Comparison of ENCODE assay signal across 3 fruit fly cellular contexts in the genomic region with DNA sequence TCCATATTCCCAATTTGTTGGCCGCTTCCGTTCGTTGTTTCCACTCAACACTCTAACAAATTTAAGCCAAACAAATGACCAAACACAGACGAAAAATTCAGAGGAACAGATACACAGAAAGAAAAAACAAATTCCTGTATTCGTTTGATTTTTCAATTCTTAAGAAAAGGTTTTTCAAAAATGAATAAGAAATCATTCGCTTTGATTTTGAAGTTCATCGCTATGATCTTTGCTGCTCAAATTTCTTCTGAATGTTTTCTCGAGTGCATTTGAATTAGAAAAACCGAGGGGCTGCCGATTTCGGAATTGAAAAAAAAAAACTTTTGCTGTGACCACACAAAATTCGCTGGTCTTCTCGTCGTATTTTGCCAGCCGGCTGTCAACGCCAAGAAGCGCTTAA.
TF ChIP-seq lines count a peak whose summit lies in the region.

No protein-coding gene starts in this region.

- no peak for TF ChIP-seq CTCF in whole organism, embryonic (GFP tag; optimal IDR thresholded peaks at IDR 0.05; lab: Kevin White, UChicago)

TF ChIP-seq in whole organism, embryonic, 481 proteins besides CTCF, POLR2A, EP300 and RAD21 (continues in another document):
- TF ChIP-seq gcm2 (GFP tag; optimal IDR thresholded peaks at IDR 0.05; lab: Kevin White, UChicago): no peak
- TF ChIP-seq Pdp1 (GFP tag; optimal IDR thresholded peaks at IDR 0.05; lab: Kevin White, UChicago): no peak
- TF ChIP-seq MTF-1 (GFP tag; optimal IDR thresholded peaks at IDR 0.05; lab: Kevin White, UChicago; ENCODE audit: borderline replicate concordance): no peak
- no peak for TF ChIP-seq CG1602 (GFP tag; optimal IDR thresholded peaks at IDR 0.05; lab: Kevin White, UChicago)
- peak; percentile 6 for TF ChIP-seq CG1233 (GFP tag; optimal IDR thresholded peaks at IDR 0.05; lab: Kevin White, UChicago)
- TF ChIP-seq CG17328 (GFP tag; IDR thresholded peaks at IDR 0.05; lab: Robert Waterston, UW): peak; percentile 66
- TF ChIP-seq CG9437 (GFP tag; optimal IDR thresholded peaks at IDR 0.05; lab: Kevin White, UChicago): no peak
- TF ChIP-seq D19B (GFP tag; optimal IDR thresholded peaks at IDR 0.05; lab: Kevin White, UChicago): no peak
- TF ChIP-seq ase (GFP tag; IDR thresholded peaks at IDR 0.05; lab: Robert Waterston, UW): no peak
- 0 out of 2 replicates have a peak, but pooled peaks have one; percentile 8 for TF ChIP-seq onecut (GFP tag; IDR thresholded peaks at IDR 0.05; lab: Robert Waterston, UW)
- no peak for TF ChIP-seq Max (GFP tag; optimal IDR thresholded peaks at IDR 0.05; lab: Kevin White, UChicago)
- peak; percentile 11 for TF ChIP-seq ind (GFP tag; optimal IDR thresholded peaks at IDR 0.05; lab: Kevin White, UChicago)
- TF ChIP-seq Hr78 (GFP tag; optimal IDR thresholded peaks at IDR 0.05; lab: Kevin White, UChicago): no peak
- TF ChIP-seq slbo (GFP tag; IDR thresholded peaks at IDR 0.05; lab: Robert Waterston, UW): peak; percentile 14; the same call in 1 of the 2 replicates
- TF ChIP-seq CG10959 (GFP tag; IDR thresholded peaks at IDR 0.05; lab: Robert Waterston, UW): peak; percentile 17; the same call in 1 of the 2 replicates
- TF ChIP-seq Hmx (GFP tag; optimal IDR thresholded peaks at IDR 0.05; lab: Kevin White, UChicago): no peak
- TF ChIP-seq CoRest (tag; optimal IDR thresholded peaks at IDR 0.05; lab: Kevin White, UChicago): no peak
- TF ChIP-seq Drgx (GFP tag; IDR thresholded peaks at IDR 0.05; lab: Robert Waterston, UW): no peak
- TF ChIP-seq Camta (GFP tag; optimal IDR thresholded peaks at IDR 0.05; lab: Kevin White, UChicago): no peak
- TF ChIP-seq ATbp (GFP tag; optimal IDR thresholded peaks at IDR 0.05; lab: Kevin White, UChicago): peak; percentile 39
- TF ChIP-seq Hr3 (GFP tag; optimal IDR thresholded peaks at IDR 0.05; lab: Kevin White, UChicago): peak; percentile 34
- no peak for TF ChIP-seq Side (GFP tag; optimal IDR thresholded peaks at IDR 0.05; lab: Kevin White, UChicago)
- peak; percentile 31 for TF ChIP-seq CG12236 (GFP tag; optimal IDR thresholded peaks at IDR 0.05; lab: Kevin White, UChicago)
- no peak for TF ChIP-seq CG33213 (GFP tag; optimal IDR thresholded peaks at IDR 0.05; lab: Kevin White, UChicago)
- TF ChIP-seq fd96Cb (tag; optimal IDR thresholded peaks at IDR 0.05; lab: Kevin White, UChicago): peak; percentile 42
- no peak for TF ChIP-seq Fer1 (GFP tag; optimal IDR thresholded peaks at IDR 0.05; lab: Kevin White, UChicago)
- peak; percentile 67 for TF ChIP-seq gem (tag; optimal IDR thresholded peaks at IDR 0.05; lab: Kevin White, UChicago)
- no peak for TF ChIP-seq slou (GFP tag; optimal IDR thresholded peaks at IDR 0.05; lab: Kevin White, UChicago)
- TF ChIP-seq slp2 (GFP tag; optimal IDR thresholded peaks at IDR 0.05; lab: Kevin White, UChicago): peak; percentile 39

TF ChIP-seq in whole organism, prepupa, 60 proteins besides CTCF, POLR2A, EP300 and RAD21:
- TF ChIP-seq CG6163 (GFP tag; IDR thresholded peaks at IDR 0.05; lab: Robert Waterston, UW) (no peak), Hr4 (GFP tag; optimal IDR thresholded peaks at IDR 0.05; lab: Kevin White, UChicago) (peak; percentile 38), eg (GFP tag; IDR thresholded peaks at IDR 0.05; lab: Robert Waterston, UW) (peak; percentile 54; the same call in 1 of the 3 replicates), CG10669 (GFP tag; optimal IDR thresholded peaks at IDR 0.05; lab: Kevin White, UChicago) (no peak), CG6808 (GFP tag; optimal IDR thresholded peaks at IDR 0.05; lab: Kevin White, UChicago) (no peak), CG32006 (GFP tag; optimal IDR thresholded peaks at IDR 0.05; lab: Kevin White, UChicago) (peak; percentile 36), CG15336 (GFP tag; IDR thresholded peaks at IDR 0.05; lab: Robert Waterston, UW) (peak; percentile 27; the same call in 1 of the 2 replicates), CG3032 (tag; optimal IDR thresholded peaks at IDR 0.05; lab: Kevin White, UChicago) (no peak)

TF ChIP-seq in whole organism, pupa, 21 proteins besides CTCF, POLR2A, EP300 and RAD21:
- TF ChIP-seq Ets98B (GFP tag; IDR thresholded peaks at IDR 0.05; lab: Robert Waterston, UW) (0 out of 2 replicates have a peak, but pooled peaks have one; percentile 24), CG14655 (GFP tag; optimal IDR thresholded peaks at IDR 0.05; lab: Kevin White, UChicago) (no peak), fd96Ca (GFP tag; IDR thresholded peaks at IDR 0.05; lab: Robert Waterston, UW) (no peak), CG15710 (tag; optimal IDR thresholded peaks at IDR 0.05; lab: Kevin White, UChicago) (no peak), rn (GFP tag; IDR thresholded peaks at IDR 0.05; lab: Robert Waterston, UW) (no peak), CG9948 (tag; optimal IDR thresholded peaks at IDR 0.05; lab: Kevin White, UChicago) (no peak), CG17806 (tag; optimal IDR thresholded peaks at IDR 0.05; lab: Kevin White, UChicago) (no peak), CG32121 (GFP tag; IDR thresholded peaks at IDR 0.05; lab: Robert Waterston, UW) (0 out of 2 replicates have a peak, but pooled peaks have one; percentile 33), D1 (tag; optimal IDR thresholded peaks at IDR 0.05; lab: Kevin White, UChicago) (no peak), EcR (GFP tag; optimal IDR thresholded peaks at IDR 0.05; lab: Kevin White, UChicago) (no peak), CG13204 (GFP tag; optimal IDR thresholded peaks at IDR 0.05; lab: Kevin White, UChicago) (no peak)

Comparison
In these comparisons a context has a peak if more than half of its experiments do, and no peak if none do; other contexts are left out.
1. Of the 7 proteins assayed by ChIP-seq in both whole organism, embryonic and whole organism, prepupa: peak only in whole organism, embryonic: Blimp-1 and Sox102F; only in whole organism, prepupa: none; in both: none; in neither: 5.